Worm (Caenorhabditis elegans) whole organism, L4 larva: ENCODE measurements around the gene Y53G8AM.8.
A peak's percentile ranks its signal among the peaks of the same experiment; 100 is the strongest.

Experiments used
- F26F4.8 ChIP-seq: fragments of 200-800 bp; sonication (Bioruptor generic); conservative IDR thresholded peaks from 2 replicates; pipeline ENCODE4 v1.3.6; 2022; ENCODE audit warnings: missing genetic modification characterization, missing compliant biosample characterization
- F37D6.2 ChIP-seq: sonication (generic microtip); optimal IDR thresholded peaks from 2 replicates; lab custom pipeline; 2016; ENCODE audit warnings: mild to moderate bottlenecking, missing genetic modification characterization, missing compliant biosample characterization
- F44E2.7 ChIP-seq: fragments of 200-800 bp; sonication (Bioruptor generic); IDR thresholded peaks from 2 replicates; pipeline ENCODE4 v2.1.2; 2022; ENCODE audit warnings: missing genetic modification characterization, missing compliant biosample characterization
- T20F7.1 ChIP-seq: fragments of 200-800 bp; sonication (Bioruptor generic); optimal IDR thresholded peaks from 2 replicates; lab custom pipeline; 2018; ENCODE audit warnings: mild to moderate bottlenecking, missing genetic modification characterization, missing compliant biosample characterization
- ZK546.5 ChIP-seq, 2 experiments: sonication (generic microtip); optimal IDR thresholded peaks; 2 replicates each; lab custom pipeline; 2017; ENCODE audit warnings: missing biosample characterization in 2 of 2, missing genetic modification characterization in 2 of 2
- aha-1 ChIP-seq: fragments of 150-350 bp; peaks from one replicate; lab custom pipeline; 2014; ENCODE audit warnings: missing biosample characterization, missing genetic modification characterization
- aly-2 ChIP-seq: sonication (generic microtip); optimal IDR thresholded peaks from 2 replicates; lab custom pipeline; 2018; ENCODE audit warnings: missing biosample characterization, missing genetic modification characterization
- ceh-32 ChIP-seq: sonication (generic microtip); optimal IDR thresholded peaks from 2 replicates; lab custom pipeline; 2016; ENCODE audit warnings: mild to moderate bottlenecking, missing genetic modification characterization, missing compliant biosample characterization; ENCODE audit not compliant: poor library complexity
- ceh-82 ChIP-seq: sonication (generic microtip); optimal IDR thresholded peaks from 2 replicates; lab custom pipeline; 2017; ENCODE audit warnings: missing biosample characterization, missing genetic modification characterization
- daf-16 ChIP-seq, 3 experiments: sonication (generic microtip); optimal IDR thresholded peaks; 2 replicates each; lab custom pipeline; 2016 to 2017; ENCODE audit warnings: missing genetic modification characterization in 3 of 3, missing genetic modification reagents in 3 of 3, mild to moderate bottlenecking in 2 of 3, missing compliant biosample characterization in 2 of 3, missing biosample characterization in 1 of 3, moderate library complexity in 1 of 3
- daf-19 ChIP-seq: fragments of 200-800 bp; sonication (Bioruptor generic); conservative IDR thresholded peaks from 2 replicates; pipeline ENCODE4 v1.3.6; 2022; ENCODE audit warnings: missing genetic modification characterization, missing compliant biosample characterization
- daf-8 ChIP-seq: fragments of 200-800 bp; sonication (Bioruptor generic); IDR thresholded peaks from 2 replicates; pipeline ENCODE4 v1.3.6; 2022; ENCODE audit warnings: missing genetic modification characterization, missing compliant biosample characterization
- dmd-6 ChIP-seq: fragments of 200-800 bp; sonication (Bioruptor generic); IDR thresholded peaks from 2 replicates; pipeline ENCODE4 v1.3.6; 2022; ENCODE audit warnings: missing genetic modification reagents, missing genetic modification characterization, missing compliant biosample characterization
- dmd-8 ChIP-seq: fragments of 200-800 bp; sonication (Bioruptor generic); IDR thresholded peaks from 2 replicates; pipeline ENCODE4 v1.3.6; 2022; ENCODE audit warnings: missing genetic modification characterization, missing compliant biosample characterization
- duxl-1 ChIP-seq: sonication (generic microtip); optimal IDR thresholded peaks from 2 replicates; lab custom pipeline; 2016; ENCODE audit warnings: mild to moderate bottlenecking, missing genetic modification characterization, moderate library complexity, missing compliant biosample characterization; ENCODE audit not compliant: poor library complexity
- dve-1 ChIP-seq: sonication (generic microtip); optimal IDR thresholded peaks from 2 replicates; lab custom pipeline; 2017; ENCODE audit warnings: antibody characterized with exemption, mild to moderate bottlenecking, missing genetic modification characterization, missing compliant biosample characterization; ENCODE audit not compliant: insufficient read depth
- egl-27 ChIP-seq: sonication (generic microtip); optimal IDR thresholded peaks from 3 replicates; lab custom pipeline; 2017; ENCODE audit warnings: missing biosample characterization, missing genetic modification reagents, missing genetic modification characterization
- egl-43 ChIP-seq: fragments of 200-800 bp; sonication (Bioruptor generic); IDR thresholded peaks from 2 replicates; pipeline ENCODE4 v1.3.6; 2022; ENCODE audit warnings: missing genetic modification reagents, missing genetic modification characterization, missing compliant biosample characterization
- hlh-11 ChIP-seq: fragments of 200-800 bp; sonication (Bioruptor generic); optimal IDR thresholded peaks from 2 replicates; lab custom pipeline; 2018; ENCODE audit warnings: mild to moderate bottlenecking, missing genetic modification characterization, missing compliant biosample characterization
- hmg-1.1 ChIP-seq: fragments of 200-800 bp; sonication (Bioruptor generic); IDR thresholded peaks from 2 replicates; pipeline ENCODE4 v1.3.6; 2022; ENCODE audit warnings: missing genetic modification reagents, missing genetic modification characterization, missing compliant biosample characterization
- lim-7 ChIP-seq: fragments of 200-800 bp; sonication (Bioruptor generic); IDR thresholded peaks from 2 replicates; pipeline ENCODE4 v1.3.6; 2022; ENCODE audit warnings: missing genetic modification characterization, missing compliant biosample characterization
- lin-1 ChIP-seq: fragments of 200-800 bp; sonication (Bioruptor generic); IDR thresholded peaks from 2 replicates; pipeline ENCODE4 v1.3.6; 2022; ENCODE audit warnings: missing genetic modification reagents, missing genetic modification characterization, missing compliant biosample characterization
- lin-15B ChIP-seq: fragments of 150-350 bp; sonication (generic microtip); optimal IDR thresholded peaks from 3 replicates; lab custom pipeline; 2014; ENCODE audit warnings: missing biosample characterization, missing genetic modification characterization
- lin-39 ChIP-seq: fragments of 150-350 bp; optimal IDR thresholded peaks from 2 replicates; lab custom pipeline; 2014; ENCODE audit warnings: missing biosample characterization, missing genetic modification reagents, missing genetic modification characterization
- mdt-29 ChIP-seq: fragments of 200-800 bp; sonication (Bioruptor generic); IDR thresholded peaks from 2 replicates; pipeline ENCODE4 v1.3.6; 2022; ENCODE audit warnings: missing genetic modification reagents, missing genetic modification characterization, missing compliant biosample characterization
- mep-1 ChIP-seq: fragments of 150-350 bp; sonication (generic microtip); optimal IDR thresholded peaks from 3 replicates; lab custom pipeline; 2014; ENCODE audit warnings: missing biosample characterization, missing genetic modification characterization
- mxl-3 ChIP-seq: fragments of 200-800 bp; sonication (Bioruptor generic); optimal IDR thresholded peaks from 2 replicates; lab custom pipeline; 2018; ENCODE audit warnings: mild to moderate bottlenecking, missing genetic modification characterization, missing compliant biosample characterization
- nhr-237 ChIP-seq: sonication (generic microtip); optimal IDR thresholded peaks from 2 replicates; lab custom pipeline; 2017; ENCODE audit warnings: missing biosample characterization, missing genetic modification characterization
- nhr-28 ChIP-seq: fragments of 150-350 bp; optimal IDR thresholded peaks from 2 replicates; lab custom pipeline; 2014; ENCODE audit warnings: missing biosample characterization, missing genetic modification characterization
- nhr-6 ChIP-seq: fragments of 150-350 bp; optimal IDR thresholded peaks from 2 replicates; lab custom pipeline; 2014; ENCODE audit warnings: missing biosample characterization, missing genetic modification characterization
- nhr-77 ChIP-seq: fragments of 150-350 bp; optimal IDR thresholded peaks from 2 replicates; lab custom pipeline; 2014; ENCODE audit warnings: missing biosample characterization, missing genetic modification characterization
- php-3 ChIP-seq: fragments of 200-800 bp; sonication (Bioruptor generic); IDR thresholded peaks from 2 replicates; pipeline ENCODE4 v1.3.6; 2022; ENCODE audit warnings: missing genetic modification reagents, missing genetic modification characterization, missing compliant biosample characterization
- pqm-1 ChIP-seq: sonication (generic microtip); optimal IDR thresholded peaks from 2 replicates; lab custom pipeline; 2017; ENCODE audit warnings: missing biosample characterization, missing genetic modification characterization
- sdz-12 ChIP-seq: fragments of 200-800 bp; sonication (Bioruptor generic); optimal IDR thresholded peaks from 2 replicates; lab custom pipeline; 2018; ENCODE audit warnings: mild to moderate bottlenecking, missing genetic modification characterization, missing compliant biosample characterization
- skn-1 ChIP-seq: fragments of 150-350 bp; optimal IDR thresholded peaks from 2 replicates; lab custom pipeline; 2014; ENCODE audit warnings: missing biosample characterization, missing genetic modification characterization
- tag-97 ChIP-seq: fragments of 200-800 bp; sonication (Bioruptor generic); IDR thresholded peaks from 2 replicates; pipeline ENCODE4 v1.3.6; 2022; ENCODE audit warnings: missing genetic modification characterization, missing compliant biosample characterization
- tra-1 ChIP-seq: fragments of 200-800 bp; sonication (Bioruptor generic); IDR thresholded peaks from 2 replicates; pipeline ENCODE4 v1.3.6; 2022; ENCODE audit warnings: missing genetic modification reagents, missing genetic modification characterization, missing compliant biosample characterization
- unc-62 ChIP-seq, 3 experiments: fragments of 150-350 bp in 1 of 3; sonication (generic microtip); optimal IDR thresholded peaks in 2 of 3; peaks in 1 of 3; 1 replicate in 1 of 3; 2 replicates in 2 of 3; lab custom pipeline; 2014 to 2017; ENCODE audit warnings: missing biosample characterization in 3 of 3, missing genetic modification characterization in 3 of 3, missing genetic modification reagents in 3 of 3, missing genotype in 1 of 3
- zag-1 ChIP-seq: fragments of 150-350 bp; optimal IDR thresholded peaks from 2 replicates; lab custom pipeline; 2014; ENCODE audit warnings: missing biosample characterization, missing genetic modification characterization
- zfp-2 ChIP-seq: sonication (generic microtip); optimal IDR thresholded peaks from 2 replicates; lab custom pipeline; 2016; ENCODE audit warnings: mild to moderate bottlenecking, missing genetic modification characterization, missing compliant biosample characterization
- zfp-3 ChIP-seq: fragments of 200-800 bp; sonication (Bioruptor generic); conservative IDR thresholded peaks from 2 replicates; pipeline ENCODE4 v1.3.6; 2022; ENCODE audit warnings: missing genetic modification reagents, missing genetic modification characterization, missing compliant biosample characterization
- ztf-11 ChIP-seq: fragments of 150-350 bp; optimal IDR thresholded peaks from 2 replicates; lab custom pipeline; 2014; ENCODE audit warnings: missing biosample characterization, missing genetic modification characterization

Y53G8AM.8 gene

ce11 chrIII:3258306-3258705 lies 20.2 kb downstream of the Y53G8AM.8 start, which contains the start of gene nspg-7.2:
Gene nspg-7.2 (minus strand): TSS chrIII:3258406.
- TF ChIP-seq ztf-11 = no peak
- no peak for TF ChIP-seq skn-1 (tag; lab: Kevin White, UChicago)
- TF ChIP-seq zfp-2 (tag; lab: Kevin White, UChicago) = no peak
- TF ChIP-seq aha-1 (tag; lab: Kevin White, UChicago) = peak; percentile 17
- TF ChIP-seq, all 104 proteins: peak for 1

- no peak for TF ChIP-seq tra-1
- TF ChIP-seq lin-39 (tag; lab: Kevin White, UChicago) = no peak
- TF ChIP-seq unc-62 (GFP tag; optimal IDR thresholded peaks at IDR 0.05 in 1 of 2; lab: Kevin White, UChicago) = peak in 1 of 2 experiments; percentile 75
- TF ChIP-seq unc-62 (tag; optimal IDR thresholded peaks at IDR 0.05; lab: Kevin White, UChicago) = no peak
These were observed 22.9 kb downstream of the Y53G8AM.8 start, which contains the start of gene Y53G8AM.4 for ce11 chrIII:3255575-3255974. Gene Y53G8AM.4 (minus strand): TSS chrIII:3255675.

ce11 chrIII:3255023-3255422 lies 23.5 kb downstream of the Y53G8AM.8 start:
- TF ChIP-seq nhr-28 (tag; lab: Kevin White, UChicago) = no peak
- TF ChIP-seq egl-27 (tag; lab: Kevin White, UChicago) = no peak
- TF ChIP-seq daf-8 = no peak
- no peak for TF ChIP-seq F37D6.2 (tag; lab: Kevin White, UChicago)
- no peak for TF ChIP-seq mep-1 (tag; lab: Kevin White, UChicago)
- no peak for TF ChIP-seq skn-1 (tag; lab: Kevin White, UChicago)
- no peak for TF ChIP-seq aly-2
- TF ChIP-seq daf-19 (GFP tag; lab: Robert Waterston, UW) = no peak
- TF ChIP-seq lim-7 = no peak
- no peak for TF ChIP-seq nhr-237 (tag; lab: Kevin White, UChicago)
- TF ChIP-seq sdz-12 (GFP tag; lab: Kevin White, UChicago) = no peak
- TF ChIP-seq nhr-77 = no peak
- no peak for TF ChIP-seq duxl-1 (tag; lab: Kevin White, UChicago)
- no peak for TF ChIP-seq zfp-3
- no peak for TF ChIP-seq nhr-6 (tag; lab: Kevin White, UChicago)
- TF ChIP-seq, all 104 proteins: peak for 0

- TF ChIP-seq dve-1 (tag; lab: Kevin White, UChicago) (peak; percentile 82), nhr-6 (tag; lab: Kevin White, UChicago) (no peak), zag-1 (tag; lab: Kevin White, UChicago) (no peak), php-3 (GFP tag; lab: Robert Waterston, UW) (peak; percentile 69), lin-15B (tag; lab: Kevin White, UChicago) (no peak), ceh-82 (tag; lab: Kevin White, UChicago) (no peak), dmd-6 (GFP tag; lab: Robert Waterston, UW) (peak; percentile 87), mdt-29 (GFP tag; lab: Robert Waterston, UW) (no peak), pqm-1 (peak; percentile 99), mxl-3 (GFP tag; lab: Kevin White, UChicago) (peak; percentile 7), hlh-11 (tag; lab: Kevin White, UChicago) (peak; percentile 77), lin-1 (peak; percentile 76), daf-16 (GFP tag; optimal IDR thresholded peaks at IDR 0.05; lab: Kevin White, UChicago) (no peak), daf-16 (tag; optimal IDR thresholded peaks at IDR 0.05; lab: Kevin White, UChicago) (peak; percentile 92), egl-43 (no peak), nhr-28 (tag; lab: Kevin White, UChicago) (peak; percentile 98), nhr-77 (peak; percentile 84)
- TF ChIP-seq, all 104 proteins: peak for 10
These were observed 24.8 kb downstream of the Y53G8AM.8 start for ce11 chrIII:3253736-3254135.

- no peak for TF ChIP-seq dmd-8
- no peak for TF ChIP-seq F37D6.2 (tag; lab: Kevin White, UChicago)
- no peak for TF ChIP-seq egl-43
- no peak for TF ChIP-seq ceh-32 (tag; lab: Kevin White, UChicago)
- no peak for TF ChIP-seq T20F7.1 (GFP tag; lab: Kevin White, UChicago)
- TF ChIP-seq F44E2.7 = no peak
- no peak for TF ChIP-seq hmg-1.1 (GFP tag; lab: Robert Waterston, UW)
- no peak for TF ChIP-seq dve-1 (tag; lab: Kevin White, UChicago)
- no peak for TF ChIP-seq ZK546.5 (tag; optimal IDR thresholded peaks at IDR 0.05; lab: Kevin White, UChicago)
- no peak for TF ChIP-seq nhr-77
- TF ChIP-seq lin-39 (tag; lab: Kevin White, UChicago) = no peak
- TF ChIP-seq mxl-3 (GFP tag; lab: Kevin White, UChicago) = no peak
- TF ChIP-seq tag-97 (GFP tag; lab: Robert Waterston, UW) = no peak
- TF ChIP-seq F26F4.8 (GFP tag; lab: Robert Waterston, UW) = no peak
- no peak for TF ChIP-seq ztf-11
- TF ChIP-seq daf-8 = no peak
- TF ChIP-seq zfp-3 = no peak
- TF ChIP-seq, all 104 proteins: peak for 0
These were observed 25.5 kb downstream of the Y53G8AM.8 start, which contains the start of gene Y53G8AL.3 for ce11 chrIII:3253043-3253442. Gene Y53G8AL.3 (minus strand): TSS chrIII:3253143.
